Worm (Caenorhabditis elegans) whole organism, early embryonic: ENCODE results near the gene sbt-1.

Experiments used
- F13C5.2 ChIP-seq: sonication (generic microtip); optimal IDR thresholded peaks from 2 replicates; lab custom pipeline; 2017; ENCODE audit warnings: mild to moderate bottlenecking, missing genetic modification characterization, inconsistent platforms, missing compliant biosample characterization
- ama-1 ChIP-seq: fragments of 150-350 bp; optimal IDR thresholded peaks from 2 replicates; lab custom pipeline; 2014
- flt-1 ChIP-seq: fragments of 200-800 bp; sonication (Bioruptor generic); IDR thresholded peaks from 2 replicates; pipeline ENCODE4 v1.3.6; 2022; ENCODE audit warnings: missing genetic modification characterization, missing compliant biosample characterization
- hmg-4 ChIP-seq: fragments of 200-800 bp; sonication (Bioruptor generic); optimal IDR thresholded peaks from 2 replicates; lab custom pipeline; 2018; ENCODE audit warnings: mild to moderate bottlenecking, missing genetic modification characterization, missing compliant biosample characterization
- tbx-37 ChIP-seq: fragments of 200-800 bp; sonication (Bioruptor generic); conservative IDR thresholded peaks from 2 replicates; pipeline ENCODE4 v1.3.6; 2022; ENCODE audit warnings: missing genetic modification reagents, missing genetic modification characterization, missing compliant biosample characterization

DNA sequence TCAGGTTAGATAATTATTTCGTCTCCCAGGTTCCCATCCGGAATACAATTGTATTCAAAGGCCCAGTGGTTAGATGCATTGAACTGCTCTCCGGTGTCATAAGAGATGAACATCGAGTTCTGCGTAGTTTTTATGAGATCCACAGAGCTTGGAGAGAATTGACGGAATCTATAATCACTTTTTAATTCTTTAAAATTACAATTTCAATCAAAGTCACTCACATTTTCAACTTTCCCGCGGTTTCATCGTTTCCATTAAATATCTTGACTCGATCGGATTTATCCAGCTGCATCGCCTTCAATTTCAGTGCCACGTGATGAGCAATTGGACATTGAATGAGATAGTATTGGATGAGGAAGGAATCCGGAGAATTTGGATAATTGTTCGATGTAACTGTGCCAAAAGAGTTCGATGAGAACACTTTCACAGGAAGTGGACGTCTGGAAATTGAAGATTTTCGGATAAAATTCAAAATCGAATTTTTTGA lies 19.1 kb upstream of the sbt-1 start:
- TF ChIP-seq flt-1 (GFP tag; lab: Robert Waterston, UW) (no peak), ama-1 (lab: Kevin White, UChicago) (no peak), tbx-37 (GFP tag; lab: Robert Waterston, UW) (no peak), hmg-4 (no peak), F13C5.2 (tag; lab: Kevin White, UChicago) (no peak)
